Worm (Caenorhabditis elegans) whole organism, midembryonic: ENCODE measurements around the gene H14N18.4.

Experiments used
- T22C8.4 ChIP-seq: fragments of 200-800 bp; sonication (Bioruptor generic); IDR thresholded peaks from 2 replicates; pipeline ENCODE4 v1.3.6; 2022; ENCODE audit warnings: missing genetic modification characterization, missing compliant biosample characterization
- cog-1 ChIP-seq: sonication (generic microtip); optimal IDR thresholded peaks from 2 replicates; lab custom pipeline; 2016; ENCODE audit warnings: missing genetic modification characterization, missing compliant biosample characterization
- flt-1 ChIP-seq: fragments of 200-800 bp; sonication (Bioruptor generic); IDR thresholded peaks from 2 replicates; pipeline ENCODE4 v1.3.6; 2022; ENCODE audit warnings: missing genetic modification characterization, missing compliant biosample characterization
- klf-2 ChIP-seq: fragments of 200-800 bp; sonication (Bioruptor generic); conservative IDR thresholded peaks from 2 replicates; pipeline ENCODE4 v1.3.6; 2022; ENCODE audit warnings: missing genetic modification reagents, missing genetic modification characterization, missing compliant biosample characterization
- med-1 ChIP-seq: sonication (generic microtip); optimal IDR thresholded peaks from 2 replicates; lab custom pipeline; 2017; ENCODE audit warnings: missing genetic modification characterization, mild to moderate bottlenecking, missing compliant biosample characterization, antibody characterized with exemption, missing genetic modification reagents; ENCODE audit not compliant: insufficient read depth
- ref-1 ChIP-seq: fragments of 200-800 bp; sonication (Bioruptor generic); conservative IDR thresholded peaks from 2 replicates; pipeline ENCODE4 v1.3.6; 2022; ENCODE audit warnings: missing genetic modification reagents, missing genetic modification characterization, missing compliant biosample characterization
- tab-1 ChIP-seq: fragments of 200-800 bp; sonication (Bioruptor generic); IDR thresholded peaks from 2 replicates; pipeline ENCODE4 v1.3.6; 2022; ENCODE audit warnings: missing genetic modification characterization, missing compliant biosample characterization
- ztf-23 ChIP-seq: fragments of 200-800 bp; sonication (Bioruptor generic); IDR thresholded peaks from 2 replicates; pipeline ENCODE4 v1.3.6; 2022; ENCODE audit warnings: missing genetic modification reagents, missing genetic modification characterization, missing compliant biosample characterization
- ztf-29 ChIP-seq: fragments of 200-800 bp; sonication (Bioruptor generic); IDR thresholded peaks from 2 replicates; pipeline ENCODE4 v1.3.6; 2022; ENCODE audit warnings: missing genetic modification reagents, missing genetic modification characterization, missing compliant biosample characterization

H14N18.4 gene

DNA sequence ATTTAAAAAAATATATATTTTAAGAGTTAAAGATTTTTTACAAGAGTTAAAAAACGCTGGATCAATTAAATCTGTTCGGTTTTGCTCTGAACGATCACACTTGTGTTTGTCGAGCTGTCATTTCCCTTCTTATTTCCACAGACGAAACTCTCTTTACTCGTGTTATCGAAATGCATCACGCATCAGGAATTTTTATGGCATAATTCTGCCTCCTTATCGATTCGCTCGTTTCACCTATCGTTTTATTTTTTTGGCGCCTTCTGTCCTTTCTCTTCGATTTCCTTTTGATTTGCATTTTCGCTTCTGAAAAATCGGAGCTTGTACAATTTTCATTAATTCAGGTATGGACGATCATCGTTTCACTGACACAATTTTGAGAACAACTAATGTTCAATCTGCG is 19.6 kb upstream of the H14N18.4 start:
- no peak for TF ChIP-seq ztf-23 (GFP tag; lab: Robert Waterston, UW)
- no peak for TF ChIP-seq med-1 (GFP tag; lab: Kevin White, UChicago)
- TF ChIP-seq ref-1 (GFP tag; lab: Robert Waterston, UW) = no peak
- no peak for TF ChIP-seq ztf-29 (GFP tag; lab: Robert Waterston, UW)
- no peak for TF ChIP-seq flt-1 (GFP tag; lab: Robert Waterston, UW)
- no peak for TF ChIP-seq tab-1 (GFP tag; lab: Robert Waterston, UW)
- no peak for TF ChIP-seq T22C8.4 (GFP tag; lab: Robert Waterston, UW)
- TF ChIP-seq cog-1 = no peak
- no peak for TF ChIP-seq klf-2 (GFP tag; lab: Robert Waterston, UW)

DNA sequence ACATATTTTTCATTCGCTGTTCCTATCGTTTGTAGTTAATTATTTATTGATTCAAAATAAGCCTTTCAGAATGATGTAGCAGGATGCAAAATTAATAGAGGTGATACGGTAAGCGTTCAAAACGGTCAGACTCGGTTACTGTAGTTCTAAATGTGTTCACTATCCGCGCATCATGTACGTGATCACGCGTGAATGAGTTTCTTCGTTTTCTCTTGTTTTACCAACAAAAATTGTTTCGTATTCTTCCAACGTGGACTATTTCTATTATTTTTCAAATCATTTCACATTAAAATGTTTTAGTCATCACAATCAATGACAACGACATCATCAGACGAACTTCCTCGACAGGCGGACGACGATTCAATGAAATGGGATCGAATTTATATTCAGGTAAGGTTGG is 18.7 kb upstream of the H14N18.4 start, which contains the start of gene gck-1:
Gene gck-1, plus strand, starts transcription at position 301 of the 400 bp plus-strand sequence.
- no peak for TF ChIP-seq ztf-23 (GFP tag; lab: Robert Waterston, UW)
- no peak for TF ChIP-seq T22C8.4 (GFP tag; lab: Robert Waterston, UW)
- no peak for TF ChIP-seq klf-2 (GFP tag; lab: Robert Waterston, UW)
- no peak for TF ChIP-seq tab-1 (GFP tag; lab: Robert Waterston, UW)
- no peak for TF ChIP-seq cog-1
- TF ChIP-seq med-1 (GFP tag; lab: Kevin White, UChicago) = no peak

DNA sequence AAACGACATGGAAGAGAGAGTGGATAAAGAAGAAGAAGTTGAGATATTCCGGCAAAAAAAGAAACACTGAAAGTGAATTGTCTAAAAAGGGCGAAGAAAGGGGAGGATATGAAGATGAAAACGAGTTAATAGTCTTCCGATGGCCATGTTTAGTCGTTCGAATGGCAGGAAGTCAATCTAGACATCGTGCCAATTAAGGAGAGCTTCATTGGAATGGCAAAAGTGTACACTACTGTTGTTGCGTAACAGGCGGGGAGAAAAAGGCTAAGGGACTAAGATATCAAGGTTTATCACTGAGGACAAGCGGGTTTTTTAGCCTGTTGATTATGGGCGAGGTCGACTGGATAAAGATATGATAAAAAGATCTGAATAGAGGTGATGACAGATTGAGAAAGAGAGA is 17.4 kb upstream of the H14N18.4 start:
- TF ChIP-seq flt-1 (GFP tag; lab: Robert Waterston, UW) = no peak
- no peak for TF ChIP-seq cog-1
- no peak for TF ChIP-seq T22C8.4 (GFP tag; lab: Robert Waterston, UW)
- no peak for TF ChIP-seq ref-1 (GFP tag; lab: Robert Waterston, UW)
- TF ChIP-seq ztf-23 (GFP tag; lab: Robert Waterston, UW) = no peak
- no peak for TF ChIP-seq med-1 (GFP tag; lab: Kevin White, UChicago)
- no peak for TF ChIP-seq tab-1 (GFP tag; lab: Robert Waterston, UW)
- TF ChIP-seq ztf-29 (GFP tag; lab: Robert Waterston, UW) = no peak
- no peak for TF ChIP-seq klf-2 (GFP tag; lab: Robert Waterston, UW)

DNA sequence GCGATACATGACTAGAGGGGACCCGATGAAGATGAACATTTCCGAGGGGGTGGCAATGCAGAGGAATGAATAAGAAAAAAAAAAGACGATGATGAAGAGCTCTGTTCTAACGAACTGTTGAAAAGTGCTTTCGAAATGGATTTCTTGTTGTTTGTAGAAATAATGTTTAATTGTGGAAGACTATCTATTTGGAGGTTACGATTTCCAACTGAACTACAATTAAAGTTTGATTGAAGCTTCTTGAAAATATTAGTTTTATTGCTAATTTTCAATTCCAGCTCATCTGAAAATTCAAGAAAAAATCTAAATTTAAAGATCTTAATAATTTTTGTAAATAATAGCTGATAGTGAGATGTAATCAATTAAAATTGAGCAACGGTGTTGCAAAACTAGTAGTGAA is 15.7 kb upstream of the H14N18.4 start:
- TF ChIP-seq ztf-23 (GFP tag; lab: Robert Waterston, UW) (no peak), flt-1 (GFP tag; lab: Robert Waterston, UW) (no peak), klf-2 (GFP tag; lab: Robert Waterston, UW) (no peak), T22C8.4 (GFP tag; lab: Robert Waterston, UW) (no peak)

DNA sequence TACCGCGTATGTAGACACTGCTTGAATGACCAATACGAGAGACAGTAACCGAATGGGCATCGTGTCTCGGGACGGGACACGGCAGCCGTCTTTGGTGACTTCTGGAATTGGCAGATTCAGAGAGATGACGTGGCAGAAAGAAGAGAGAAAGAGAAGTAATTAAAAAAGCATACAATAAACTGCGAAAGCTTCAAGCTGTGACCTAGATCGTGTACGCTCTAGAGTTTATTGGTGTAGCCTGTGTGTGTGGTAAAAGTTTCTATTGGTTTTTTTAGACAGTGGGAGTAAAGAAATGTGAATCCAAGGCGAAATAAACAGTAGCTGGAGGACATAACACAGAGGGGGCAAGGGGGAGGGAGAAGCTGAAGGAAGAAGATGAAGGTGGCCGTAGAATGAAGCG is 15.2 kb upstream of the H14N18.4 start, which contains the start of gene T19A5.3:
Gene T19A5.3, minus strand, starts transcription at position 101 of the 400 bp plus-strand sequence.
- TF ChIP-seq med-1 (GFP tag; lab: Kevin White, UChicago) (no peak), cog-1 (no peak), tab-1 (GFP tag; lab: Robert Waterston, UW) (no peak), klf-2 (GFP tag; lab: Robert Waterston, UW) (no peak), T22C8.4 (GFP tag; lab: Robert Waterston, UW) (no peak), flt-1 (GFP tag; lab: Robert Waterston, UW) (no peak), ztf-29 (GFP tag; lab: Robert Waterston, UW) (no peak), ref-1 (GFP tag; lab: Robert Waterston, UW) (no peak)

DNA sequence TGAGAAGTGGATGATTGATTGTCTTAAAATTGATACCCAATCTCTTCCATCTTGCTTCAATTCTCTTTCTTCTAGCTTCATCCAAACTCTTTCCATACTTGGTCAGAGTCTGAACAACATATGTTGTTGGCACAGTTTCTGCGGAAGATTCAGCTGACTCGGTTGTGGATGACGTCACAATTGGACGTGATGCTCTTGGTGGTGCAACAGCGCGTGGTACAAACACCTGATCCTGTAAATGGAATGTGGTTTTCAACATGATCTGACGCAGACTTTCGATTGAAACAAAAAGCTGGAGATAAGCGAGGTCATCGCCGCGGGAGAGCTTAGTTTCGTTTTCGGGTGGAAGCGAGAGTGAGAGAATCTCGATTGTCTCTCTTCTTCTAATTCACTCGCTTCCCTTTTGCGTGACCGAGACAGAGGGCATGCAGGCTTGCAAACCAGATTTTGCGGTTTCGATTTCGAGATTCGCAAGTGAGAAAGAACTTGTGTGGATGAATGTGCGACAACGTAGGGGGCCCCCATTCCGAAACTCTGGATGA is 13.7 kb upstream of the H14N18.4 start:
- TF ChIP-seq T22C8.4 (GFP tag; lab: Robert Waterston, UW) (no peak), cog-1 (no peak), klf-2 (GFP tag; lab: Robert Waterston, UW) (no peak)

DNA sequence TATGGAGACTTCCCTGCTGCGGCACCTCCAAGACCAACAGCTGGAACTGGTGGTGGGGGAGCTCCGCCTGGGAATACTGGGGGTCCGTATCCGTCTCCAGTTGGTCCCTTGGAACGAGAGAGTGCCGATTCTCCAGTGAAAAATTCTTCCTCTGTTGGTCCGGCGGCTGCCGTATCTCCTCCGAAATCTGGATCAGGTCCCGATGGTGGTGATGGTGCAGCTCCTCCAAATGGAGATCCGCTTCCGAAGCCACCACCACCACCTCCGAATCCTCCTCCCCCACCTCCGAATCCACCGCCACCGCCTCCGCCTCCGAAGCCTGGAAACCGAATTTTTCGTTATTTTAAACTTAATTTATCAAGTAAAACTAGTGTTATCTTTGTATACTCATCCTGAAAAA is 11.6 kb upstream of the H14N18.4 start:
- TF ChIP-seq klf-2 (GFP tag; lab: Robert Waterston, UW) (no peak), T22C8.4 (GFP tag; lab: Robert Waterston, UW) (no peak), ztf-23 (GFP tag; lab: Robert Waterston, UW) (no peak), ztf-29 (GFP tag; lab: Robert Waterston, UW) (no peak), ref-1 (GFP tag; lab: Robert Waterston, UW) (no peak), cog-1 (no peak), flt-1 (GFP tag; lab: Robert Waterston, UW) (no peak), med-1 (GFP tag; lab: Kevin White, UChicago) (no peak), tab-1 (GFP tag; lab: Robert Waterston, UW) (no peak)

DNA sequence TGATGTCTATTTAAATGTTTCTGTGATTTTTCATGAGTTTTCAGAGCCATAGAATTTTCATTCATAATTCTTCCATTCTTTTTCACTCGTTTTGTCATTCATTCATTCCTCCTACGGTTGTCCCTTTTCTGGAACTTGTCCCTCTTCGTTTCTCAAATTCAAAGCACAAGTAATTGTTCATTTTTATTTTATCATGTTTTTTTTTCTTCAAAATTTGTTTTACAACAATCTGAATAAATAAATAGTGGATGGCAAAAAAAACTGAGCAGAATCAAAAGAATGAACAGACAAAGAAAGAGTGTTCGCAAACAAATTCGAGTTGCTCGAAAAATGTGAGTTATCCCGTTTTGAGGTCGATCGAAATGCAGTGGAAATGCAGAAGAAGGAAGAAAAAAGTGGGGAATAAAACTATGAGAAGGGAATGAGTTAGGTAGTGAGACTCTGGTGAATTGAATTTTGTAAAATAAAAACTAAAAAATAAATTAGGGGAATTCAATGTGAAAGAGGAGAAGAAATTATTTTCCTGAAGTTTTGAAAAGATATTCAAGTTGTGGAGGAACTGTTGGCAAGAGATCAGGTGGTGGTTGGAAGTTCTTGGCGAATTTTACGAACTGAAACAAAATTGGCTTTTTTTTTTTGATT is 10.8 kb upstream of the H14N18.4 start:
- TF ChIP-seq ref-1 (GFP tag; lab: Robert Waterston, UW) = no peak
- no peak for TF ChIP-seq flt-1 (GFP tag; lab: Robert Waterston, UW)
- no peak for TF ChIP-seq ztf-23 (GFP tag; lab: Robert Waterston, UW)
- TF ChIP-seq ztf-29 (GFP tag; lab: Robert Waterston, UW) = no peak

DNA sequence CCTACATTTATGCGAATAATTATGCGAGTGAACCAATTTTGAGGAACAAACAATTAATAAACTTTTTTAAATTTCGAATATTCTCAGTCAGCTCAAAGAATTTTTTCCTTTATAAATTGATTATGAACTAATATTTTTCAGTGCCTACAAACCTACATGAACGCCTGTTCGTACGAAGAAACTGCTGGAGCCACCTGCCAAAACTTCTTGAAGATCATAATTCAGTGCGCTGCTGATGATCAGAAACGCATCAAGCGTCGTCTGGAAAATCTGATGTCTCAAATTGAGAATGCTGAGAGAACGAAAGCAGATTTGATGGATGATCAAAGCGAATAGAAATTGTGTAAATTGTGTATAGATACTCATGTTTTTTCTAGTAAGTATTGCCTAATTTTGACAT is 10.2 kb upstream of the H14N18.4 start:
- TF ChIP-seq flt-1 (GFP tag; lab: Robert Waterston, UW) (no peak), med-1 (GFP tag; lab: Kevin White, UChicago) (no peak), cog-1 (no peak), ref-1 (GFP tag; lab: Robert Waterston, UW) (no peak), T22C8.4 (GFP tag; lab: Robert Waterston, UW) (no peak), tab-1 (GFP tag; lab: Robert Waterston, UW) (no peak), klf-2 (GFP tag; lab: Robert Waterston, UW) (no peak), ztf-23 (GFP tag; lab: Robert Waterston, UW) (no peak), ztf-29 (GFP tag; lab: Robert Waterston, UW) (no peak)
